Fruit fly (Drosophila melanogaster): Measurements from ENCODE around the gene CG44153.
A peak's percentile ranks its signal among the peaks of the same experiment; 100 is the strongest.

The CG44153 gene

DNA sequence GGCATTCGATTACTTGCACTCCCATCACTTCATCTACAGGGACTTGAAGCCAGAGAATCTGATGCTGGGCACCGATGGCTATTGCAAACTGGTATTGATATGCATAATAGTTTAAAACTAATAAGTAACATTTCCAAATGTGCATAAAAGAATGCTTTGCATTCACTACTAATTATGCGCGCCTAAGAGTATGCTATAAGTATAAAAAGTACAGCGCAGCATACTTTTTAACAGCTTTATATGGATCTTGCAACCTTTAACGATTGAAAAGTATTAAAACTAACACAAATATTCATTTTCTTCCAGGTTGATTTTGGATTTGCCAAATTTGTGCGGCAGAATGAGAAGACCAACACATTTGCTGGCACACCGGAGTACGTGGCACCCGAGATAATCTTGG is 25.7 kb downstream of the CG44153 start:
- TF ChIP-seq ovo (GFP tag; optimal IDR thresholded peaks at IDR 0.05) (no peak), CG7045 (GFP tag; optimal IDR thresholded peaks at IDR 0.05) (no peak), kay (GFP tag; ENCODE audit: borderline replicate concordance) (no peak), pad (GFP tag; optimal IDR thresholded peaks at IDR 0.05) (no peak), tj (GFP tag; optimal IDR thresholded peaks at IDR 0.05) (no peak), CG12768 (GFP tag; optimal IDR thresholded peaks at IDR 0.05) (no peak)

- TF ChIP-seq CG33017 (tag; optimal IDR thresholded peaks at IDR 0.05) (no peak), ovo (GFP tag; optimal IDR thresholded peaks at IDR 0.05) (no peak), Hr96 (GFP tag; optimal IDR thresholded peaks at IDR 0.05) (no peak), Mnt (GFP tag; optimal IDR thresholded peaks at IDR 0.05) (no peak), cic (GFP tag; optimal IDR thresholded peaks at IDR 0.05) (no peak), CG1620 (GFP tag; optimal IDR thresholded peaks at IDR 0.05) (no peak), tj (GFP tag; optimal IDR thresholded peaks at IDR 0.05) (no peak), CG5204 (GFP tag; optimal IDR thresholded peaks at IDR 0.05) (no peak), CG7045 (GFP tag; optimal IDR thresholded peaks at IDR 0.05) (no peak), CG11617 (GFP tag; optimal IDR thresholded peaks at IDR 0.05) (no peak), Clk (GFP tag; optimal IDR thresholded peaks at IDR 0.05) (no peak), cnc (optimal IDR thresholded peaks at IDR 0.05) (no peak), bab1 (GFP tag; optimal IDR thresholded peaks at IDR 0.05) (no peak), CG7101 (tag; optimal IDR thresholded peaks at IDR 0.05) (no peak), CG14711 (tag; optimal IDR thresholded peaks at IDR 0.05) (no peak), pad (GFP tag; optimal IDR thresholded peaks at IDR 0.05) (no peak), Crg-1 (GFP tag; optimal IDR thresholded peaks at IDR 0.05) (no peak)
Measured at dm6 chr2L:10146723-10147475, 33.2 kb downstream of the CG44153 start.

dm6 chr2L:10145571-10145970 is 34.5 kb downstream of the CG44153 start:
- TF ChIP-seq toe (GFP tag; optimal IDR thresholded peaks at IDR 0.05) (no peak), cic (GFP tag; optimal IDR thresholded peaks at IDR 0.05) (no peak), pad (GFP tag; optimal IDR thresholded peaks at IDR 0.05) (no peak), Clk (GFP tag; optimal IDR thresholded peaks at IDR 0.05) (no peak), ovo (GFP tag; optimal IDR thresholded peaks at IDR 0.05) (no peak), Mnt (GFP tag; optimal IDR thresholded peaks at IDR 0.05) (no peak), CG12768 (GFP tag; optimal IDR thresholded peaks at IDR 0.05) (no peak), CG7045 (GFP tag; optimal IDR thresholded peaks at IDR 0.05) (no peak), CG7101 (tag; optimal IDR thresholded peaks at IDR 0.05) (no peak), CG11617 (GFP tag; optimal IDR thresholded peaks at IDR 0.05) (no peak), bab1 (GFP tag; optimal IDR thresholded peaks at IDR 0.05) (no peak), CG1620 (GFP tag; optimal IDR thresholded peaks at IDR 0.05) (no peak), tj (GFP tag; optimal IDR thresholded peaks at IDR 0.05) (no peak)

DNA sequence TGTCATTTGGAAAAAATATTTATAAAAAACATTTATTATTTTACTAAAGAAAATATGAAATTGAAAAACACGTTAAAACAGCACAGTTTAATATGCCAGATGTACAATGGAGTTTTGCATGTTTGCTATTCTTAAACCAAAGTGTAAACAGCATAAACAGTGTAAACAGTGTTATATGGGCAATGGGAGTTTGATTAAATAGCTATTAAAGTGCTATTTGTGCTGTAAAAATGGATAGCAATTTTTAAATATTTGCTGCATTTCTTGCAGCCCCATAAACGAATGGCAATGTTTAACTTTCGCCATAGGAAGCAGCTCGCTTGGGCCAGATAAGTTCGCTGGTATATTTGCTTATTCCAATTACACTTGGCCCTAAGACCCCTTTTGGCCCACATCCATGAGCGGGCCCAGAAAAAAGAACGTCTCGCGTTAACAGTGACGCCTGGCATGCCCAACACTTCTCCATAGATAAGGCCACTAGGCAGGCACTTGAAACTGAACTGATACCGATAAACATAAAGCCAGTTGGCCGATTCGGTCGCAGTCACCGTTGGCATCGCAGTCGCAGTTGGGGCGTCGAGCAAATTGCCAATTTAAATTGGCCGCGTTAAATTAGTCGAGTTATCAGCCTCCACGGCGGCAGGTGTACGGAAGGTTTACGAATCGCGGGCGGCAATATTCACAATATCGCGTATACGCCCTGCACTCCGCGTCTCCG is 35.7 kb downstream of the CG44153 start, which contains the start of gene CG4839:
CG4839 (plus strand) TSS at position 541 of the 718 bp plus-strand sequence.
- peak; percentile 14 for TF ChIP-seq Hr96 (GFP tag; optimal IDR thresholded peaks at IDR 0.05)
- TF ChIP-seq CG33017 (tag; optimal IDR thresholded peaks at IDR 0.05): no peak
- TF ChIP-seq pad (GFP tag; optimal IDR thresholded peaks at IDR 0.05): no peak
- no peak for TF ChIP-seq CG1620 (GFP tag; optimal IDR thresholded peaks at IDR 0.05)
- TF ChIP-seq CG11617 (GFP tag; optimal IDR thresholded peaks at IDR 0.05): no peak
- peak; percentile 7 for TF ChIP-seq CG7101 (tag; optimal IDR thresholded peaks at IDR 0.05)
- TF ChIP-seq toe (GFP tag; optimal IDR thresholded peaks at IDR 0.05): no peak
- TF ChIP-seq tj (GFP tag; optimal IDR thresholded peaks at IDR 0.05): no peak
- TF ChIP-seq CG14711 (tag; optimal IDR thresholded peaks at IDR 0.05): no peak
- peak; percentile 59 for TF ChIP-seq cic (GFP tag; optimal IDR thresholded peaks at IDR 0.05)
- TF ChIP-seq Mnt (GFP tag; optimal IDR thresholded peaks at IDR 0.05): peak; percentile 54
- no peak for TF ChIP-seq ovo (GFP tag; optimal IDR thresholded peaks at IDR 0.05)
- peak; percentile 7 for TF ChIP-seq CG12768 (GFP tag; optimal IDR thresholded peaks at IDR 0.05)

DNA sequence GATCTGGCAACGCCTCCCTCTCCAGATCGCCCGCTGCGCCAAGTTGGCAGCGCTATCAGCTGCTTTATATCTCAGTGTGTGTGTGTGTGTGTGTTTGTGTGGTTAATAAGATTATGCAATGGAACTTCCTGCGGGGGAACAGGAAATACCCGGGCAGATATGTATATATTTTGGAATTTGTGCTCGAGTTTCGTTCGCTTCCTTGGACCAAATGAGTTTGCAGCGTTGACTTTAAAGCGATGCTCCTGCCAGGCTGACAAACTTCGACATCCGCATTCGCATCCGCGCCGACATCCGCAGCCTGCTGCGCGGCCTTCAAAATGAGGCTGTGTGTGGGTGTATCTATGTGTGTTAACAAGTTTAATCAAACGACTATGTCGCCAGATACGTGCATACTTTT is 36.7 kb downstream of the CG44153 start:
- TF ChIP-seq bab1 (GFP tag; optimal IDR thresholded peaks at IDR 0.05) (peak; percentile 45), CG7045 (GFP tag; optimal IDR thresholded peaks at IDR 0.05) (peak; percentile 62), Mnt (GFP tag; optimal IDR thresholded peaks at IDR 0.05) (no peak), cnc (optimal IDR thresholded peaks at IDR 0.05) (no peak), Hr96 (GFP tag; optimal IDR thresholded peaks at IDR 0.05) (no peak), CG11617 (GFP tag; optimal IDR thresholded peaks at IDR 0.05) (no peak), CG12768 (GFP tag; optimal IDR thresholded peaks at IDR 0.05) (peak; percentile 53)

- TF ChIP-seq Clk (GFP tag; optimal IDR thresholded peaks at IDR 0.05) (no peak), CG11617 (GFP tag; optimal IDR thresholded peaks at IDR 0.05) (no peak), CG1620 (GFP tag; optimal IDR thresholded peaks at IDR 0.05) (no peak), cnc (optimal IDR thresholded peaks at IDR 0.05) (no peak), CG7101 (tag; optimal IDR thresholded peaks at IDR 0.05) (no peak), CG33017 (tag; optimal IDR thresholded peaks at IDR 0.05) (no peak), bab1 (GFP tag; optimal IDR thresholded peaks at IDR 0.05) (no peak), CG12768 (GFP tag; optimal IDR thresholded peaks at IDR 0.05) (no peak), tj (GFP tag; optimal IDR thresholded peaks at IDR 0.05) (no peak), Hr96 (GFP tag; optimal IDR thresholded peaks at IDR 0.05) (no peak), pad (GFP tag; optimal IDR thresholded peaks at IDR 0.05) (no peak), cic (GFP tag; optimal IDR thresholded peaks at IDR 0.05) (no peak), CG14711 (tag; optimal IDR thresholded peaks at IDR 0.05) (no peak), CG7045 (GFP tag; optimal IDR thresholded peaks at IDR 0.05) (no peak), CG5204 (GFP tag; optimal IDR thresholded peaks at IDR 0.05) (no peak)
Measured at dm6 chr2L:10130763-10131162, 49.3 kb downstream of the CG44153 start.

Measured in whole organism, adult.